Worm (Caenorhabditis elegans) whole organism, L4/young adult: ENCODE data around the gene nit-1.

Experiments
- W03F9.2 ChIP-seq: fragments of 150-350 bp; optimal IDR thresholded peaks from 2 replicates; lab custom pipeline; 2014; ENCODE audit warnings: missing biosample characterization, missing genetic modification characterization
- him-1 ChIP-seq: sonication (generic microtip); optimal IDR thresholded peaks from 2 replicates; lab custom pipeline; 2016; ENCODE audit warnings: missing genotype, missing genetic modification reagents, missing genetic modification characterization, missing compliant biosample characterization

DNA sequence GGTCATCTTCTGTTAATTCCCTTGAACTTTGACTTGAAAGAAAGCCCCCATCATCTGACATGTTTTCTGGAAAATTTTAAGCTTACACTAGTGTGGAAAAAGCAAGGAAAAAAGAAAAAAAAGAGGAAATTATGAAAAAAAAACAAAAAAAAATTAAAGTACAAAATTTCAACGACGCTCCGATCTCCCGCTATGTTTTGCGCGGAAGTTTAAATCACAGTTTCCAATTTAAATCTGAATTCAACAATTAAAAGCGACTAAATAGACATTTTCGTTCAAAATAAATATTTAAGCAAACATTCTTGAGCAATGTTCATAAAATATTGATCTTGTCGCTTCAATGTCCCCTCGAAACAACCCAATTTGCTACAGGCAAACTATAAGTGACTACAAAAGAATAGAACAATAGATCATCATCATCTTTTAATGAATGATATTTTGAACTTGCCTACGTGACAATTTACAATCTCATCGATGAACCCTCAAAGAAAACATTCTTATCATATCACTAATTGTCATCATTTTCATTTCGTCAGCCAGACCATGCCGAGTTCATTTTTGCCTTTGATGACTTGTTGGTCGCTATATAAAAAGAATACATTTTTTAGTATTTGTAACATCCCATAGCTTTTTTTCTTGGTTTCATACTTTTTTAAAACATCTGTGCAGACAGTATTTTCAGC is at the start of gene nit-1, which contains the start of gene metl-6:
- no peak for TF ChIP-seq him-1 (tag; lab: Kevin White, UChicago)
- no peak for TF ChIP-seq W03F9.2 (tag; lab: Kevin White, UChicago)
